Fruit fly (Drosophila melanogaster) whole organism, prepupa: ENCODE results near the gene spirit.

Source experiments
- Blimp-1 ChIP-seq: fragments of 200-800 bp; sonication (Bioruptor generic); optimal IDR thresholded peaks from 3 replicates; lab custom pipeline; 2017; ENCODE audit warnings: missing biosample characterization, missing genetic modification characterization, mild to moderate bottlenecking, moderate library complexity, missing genetic modification reagents
- CG11294 ChIP-seq: fragments of 200-800 bp; sonication (Bioruptor generic); IDR thresholded peaks from 2 replicates; pipeline ENCODE4 v1.3.6; 2022; ENCODE audit warnings: missing biosample characterization, missing genetic modification characterization
- CG11762 ChIP-seq: fragments of 200-800 bp; sonication (Bioruptor generic); optimal IDR thresholded peaks from 3 replicates; lab custom pipeline; 2016; ENCODE audit warnings: missing biosample characterization, missing genetic modification characterization; ENCODE audit not compliant: insufficient read depth
- CG11902 ChIP-seq: fragments of 200-800 bp; sonication (Bioruptor generic); optimal IDR thresholded peaks from 3 replicates; lab custom pipeline; 2016; ENCODE audit warnings: missing biosample characterization, missing genetic modification characterization
- CG15336 ChIP-seq: fragments of 200-800 bp; sonication (Bioruptor generic); IDR thresholded peaks from 2 replicates; pipeline ENCODE4 v1.3.6; 2022; ENCODE audit warnings: missing biosample characterization, missing genetic modification characterization
- CG1621 ChIP-seq: fragments of 200-800 bp; sonication (Bioruptor generic); optimal IDR thresholded peaks from 3 replicates; lab custom pipeline; 2018; ENCODE audit warnings: missing biosample characterization, mild to moderate bottlenecking, missing genetic modification characterization
- CG32006 ChIP-seq: fragments of 200-800 bp; sonication (Bioruptor generic); optimal IDR thresholded peaks from 3 replicates; lab custom pipeline; 2017; ENCODE audit warnings: missing biosample characterization, mild to moderate bottlenecking, missing genetic modification characterization
- CG3919 ChIP-seq: fragments of 200-800 bp; sonication (Bioruptor generic); optimal IDR thresholded peaks from 3 replicates; lab custom pipeline; 2016; ENCODE audit warnings: missing biosample characterization, missing genetic modification characterization
- CG4318 ChIP-seq: fragments of 200-800 bp; sonication (Bioruptor generic); optimal IDR thresholded peaks from 3 replicates; lab custom pipeline; 2017; ENCODE audit warnings: missing biosample characterization, mild to moderate bottlenecking, missing genetic modification characterization
- CG6276 ChIP-seq: fragments of 200-800 bp; sonication (Bioruptor generic); optimal IDR thresholded peaks from 2 replicates; lab custom pipeline; 2017; ENCODE audit warnings: missing biosample characterization, mild to moderate bottlenecking, missing genetic modification characterization
- CG6792 ChIP-seq: fragments of 200-800 bp; sonication (Bioruptor generic); optimal IDR thresholded peaks from 3 replicates; lab custom pipeline; 2016; ENCODE audit warnings: missing biosample characterization, missing genetic modification characterization
- CG6808 ChIP-seq: fragments of 200-800 bp; sonication (Bioruptor generic); optimal IDR thresholded peaks from 3 replicates; lab custom pipeline; 2017; ENCODE audit warnings: missing biosample characterization, missing genetic modification characterization, mild to moderate bottlenecking, moderate library complexity, missing genetic modification reagents
- CG7368 ChIP-seq: fragments of 200-800 bp; sonication (Bioruptor generic); optimal IDR thresholded peaks from 3 replicates; lab custom pipeline; 2016; ENCODE audit warnings: missing biosample characterization, missing genetic modification characterization
- CG8119 ChIP-seq: fragments of 200-800 bp; sonication (Bioruptor generic); IDR thresholded peaks from 3 replicates; pipeline ENCODE4 v1.3.6; 2022; ENCODE audit warnings: missing biosample characterization, missing genetic modification characterization
- Eip75B ChIP-seq: fragments of 200-800 bp; sonication (Bioruptor generic); optimal IDR thresholded peaks from 3 replicates; lab custom pipeline; 2016; ENCODE audit warnings: missing biosample characterization, missing genetic modification characterization
- Eip78C ChIP-seq: fragments of 200-800 bp; sonication (Bioruptor generic); peaks from one replicate; lab custom pipeline; 2016; ENCODE audit warnings: missing biosample characterization, missing genetic modification characterization
- Ets21C ChIP-seq: fragments of 200-800 bp; sonication (Bioruptor generic); optimal IDR thresholded peaks from 3 replicates; lab custom pipeline; 2016; ENCODE audit warnings: missing biosample characterization, missing genetic modification characterization
- Hr39 ChIP-seq: fragments of 200-800 bp; sonication (Bioruptor generic); optimal IDR thresholded peaks from 2 replicates; lab custom pipeline; 2016; ENCODE audit warnings: missing biosample characterization, missing genetic modification characterization
- Hr4 ChIP-seq: fragments of 200-800 bp; sonication (Bioruptor generic); optimal IDR thresholded peaks from 3 replicates; lab custom pipeline; 2016; ENCODE audit warnings: missing biosample characterization, missing genetic modification characterization
- Met ChIP-seq: fragments of 200-800 bp; sonication (Bioruptor generic); optimal IDR thresholded peaks from 3 replicates; lab custom pipeline; 2016; ENCODE audit warnings: missing biosample characterization, missing genetic modification characterization
- OdsH ChIP-seq: fragments of 200-800 bp; sonication (Bioruptor generic); optimal IDR thresholded peaks from 3 replicates; lab custom pipeline; 2016; ENCODE audit warnings: missing biosample characterization, missing genetic modification characterization
- Smox ChIP-seq: fragments of 200-800 bp; sonication (Bioruptor generic); optimal IDR thresholded peaks from 3 replicates; lab custom pipeline; 2016; ENCODE audit warnings: missing biosample characterization, missing genetic modification characterization
- Sox102F ChIP-seq: fragments of 200-800 bp; sonication (Bioruptor generic); optimal IDR thresholded peaks from 2 replicates; lab custom pipeline; 2016; ENCODE audit warnings: missing biosample characterization, mild to moderate bottlenecking, missing genetic modification characterization
- Sox15 ChIP-seq: fragments of 200-800 bp; sonication (Bioruptor generic); optimal IDR thresholded peaks from 3 replicates; lab custom pipeline; 2016; ENCODE audit warnings: missing biosample characterization, missing genetic modification characterization
- achi ChIP-seq: fragments of 200-800 bp; sonication (Bioruptor generic); optimal IDR thresholded peaks from 3 replicates; lab custom pipeline; 2016; ENCODE audit warnings: missing biosample characterization, missing genetic modification characterization
- cyc ChIP-seq: fragments of 200-800 bp; sonication (Bioruptor generic); optimal IDR thresholded peaks from 3 replicates; lab custom pipeline; 2016; ENCODE audit warnings: missing biosample characterization, missing genetic modification characterization
- dac ChIP-seq: fragments of 200-800 bp; sonication (Bioruptor generic); optimal IDR thresholded peaks from 2 replicates; lab custom pipeline; 2017; ENCODE audit warnings: missing biosample characterization, mild to moderate bottlenecking, missing genetic modification characterization
- eg ChIP-seq: fragments of 200-800 bp; sonication (Bioruptor generic); IDR thresholded peaks from 3 replicates; pipeline ENCODE4 v1.3.6; 2022; ENCODE audit warnings: missing biosample characterization, missing genetic modification characterization
- fd59A ChIP-seq: fragments of 200-800 bp; sonication (Bioruptor generic); optimal IDR thresholded peaks from 2 replicates; lab custom pipeline; 2017; ENCODE audit warnings: missing biosample characterization, mild to moderate bottlenecking, missing genetic modification characterization, missing genetic modification reagents
- fd85E ChIP-seq: fragments of 200-800 bp; sonication (Bioruptor generic); optimal IDR thresholded peaks from 3 replicates; lab custom pipeline; 2016; ENCODE audit warnings: missing biosample characterization, missing genetic modification characterization
- fkh ChIP-seq: fragments of 200-800 bp; sonication (Bioruptor generic); optimal IDR thresholded peaks from 3 replicates; lab custom pipeline; 2017; ENCODE audit warnings: missing biosample characterization, mild to moderate bottlenecking, missing genetic modification characterization, moderate library complexity
- lz ChIP-seq: fragments of 200-800 bp; sonication (Bioruptor generic); optimal IDR thresholded peaks from 3 replicates; lab custom pipeline; 2016; ENCODE audit warnings: missing biosample characterization, missing genetic modification characterization
- pdm3 ChIP-seq: fragments of 200-800 bp; sonication (Bioruptor generic); optimal IDR thresholded peaks from 3 replicates; lab custom pipeline; 2016; ENCODE audit warnings: missing biosample characterization, missing genetic modification characterization
- salr ChIP-seq, 2 experiments: fragments of 200-800 bp; sonication (Bioruptor generic); optimal IDR thresholded peaks; 3 replicates each; lab custom pipeline; 2016 to 2018; ENCODE audit warnings: missing biosample characterization in 2 of 2, missing genetic modification characterization in 2 of 2, mild to moderate bottlenecking in 1 of 2
- ss ChIP-seq, 2 experiments: fragments of 200-800 bp; sonication (Bioruptor generic); optimal IDR thresholded peaks; 2 replicates in 1 of 2; 3 replicates in 1 of 2; lab custom pipeline; 2017 to 2018; ENCODE audit warnings: mild to moderate bottlenecking in 2 of 2, missing biosample characterization in 2 of 2, missing genetic modification characterization in 2 of 2, moderate library complexity in 1 of 2
- svp ChIP-seq: fragments of 200-800 bp; sonication (Bioruptor generic); peaks from one replicate; lab custom pipeline; 2016; ENCODE audit warnings: missing biosample characterization, missing genetic modification characterization
- vri ChIP-seq: fragments of 200-800 bp; sonication (Bioruptor generic); optimal IDR thresholded peaks from 3 replicates; lab custom pipeline; 2016; ENCODE audit warnings: missing biosample characterization, mild to moderate bottlenecking, missing genetic modification characterization

Gene spirit

dm6 chrX:8538182-8538581 is 35.2 kb downstream of the spirit start (continued):
- TF ChIP-seq CG6808 (GFP tag; lab: Kevin White, UChicago) (no peak), CG6792 (no peak), CG1621 (no peak), Sox102F (GFP tag; lab: Kevin White, UChicago) (no peak), fd85E (GFP tag; lab: Kevin White, UChicago) (no peak), CG4318 (GFP tag; lab: Kevin White, UChicago) (no peak), Eip75B (GFP tag; lab: Kevin White, UChicago) (peak; percentile 2), lz (peak; percentile 20), CG7368 (GFP tag; lab: Kevin White, UChicago) (no peak), OdsH (no peak), Blimp-1 (GFP tag; lab: Kevin White, UChicago) (no peak), achi (GFP tag; lab: Kevin White, UChicago) (no peak)

DNA sequence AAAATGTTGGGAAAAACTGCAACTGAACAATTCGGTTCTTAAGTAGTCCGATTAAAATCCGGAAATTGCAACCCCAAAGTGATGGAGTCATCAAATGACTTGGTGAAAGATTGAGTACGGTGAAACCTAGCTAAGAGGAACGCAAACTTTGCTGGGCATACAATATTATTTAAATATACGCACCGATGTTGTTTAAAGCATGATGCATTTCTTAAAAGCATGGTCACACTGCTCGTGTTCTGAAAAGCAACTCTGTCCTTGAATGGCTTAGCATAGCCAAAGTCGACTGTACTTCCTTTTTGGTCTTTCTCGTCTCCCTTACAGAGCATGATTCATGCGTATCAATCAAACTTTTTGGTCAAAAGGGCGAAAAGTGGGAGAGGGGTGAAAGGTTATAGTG is 36.7 kb downstream of the spirit start:
- TF ChIP-seq svp (GFP tag; lab: Kevin White, UChicago) (peak; percentile 53), CG3919 (GFP tag; lab: Kevin White, UChicago) (no peak), Met (peak; percentile 0), cyc (GFP tag; lab: Kevin White, UChicago) (no peak), Sox15 (GFP tag; lab: Kevin White, UChicago) (no peak), CG7368 (GFP tag; lab: Kevin White, UChicago) (no peak), Hr39 (GFP tag; lab: Kevin White, UChicago) (peak; percentile 6), ss (GFP tag; optimal IDR thresholded peaks at IDR 0.05; lab: Kevin White, UChicago) (no peak), pdm3 (GFP tag; lab: Kevin White, UChicago) (no peak), CG11762 (GFP tag; lab: Kevin White, UChicago) (no peak)

DNA sequence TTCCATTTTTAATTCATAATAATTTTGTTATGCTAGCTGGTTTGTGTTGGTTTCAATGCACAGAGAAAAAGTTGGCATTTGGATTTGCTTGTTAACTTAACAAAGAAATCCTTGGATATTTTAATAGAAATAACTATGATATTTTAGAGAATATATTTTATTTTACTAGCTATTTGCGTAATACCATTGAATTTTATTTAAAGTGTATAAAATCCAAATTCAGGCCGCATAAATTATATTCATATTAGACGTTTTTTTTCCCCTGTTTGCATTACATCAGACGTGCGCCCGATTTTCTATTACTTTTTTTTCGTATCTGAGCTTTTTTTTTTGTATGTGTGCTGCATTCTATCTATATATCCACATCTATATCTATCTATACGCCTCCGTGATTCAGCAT is 38.7 kb downstream of the spirit start:
- no peak for TF ChIP-seq Sox102F (GFP tag; lab: Kevin White, UChicago)
- peak; percentile 19 for TF ChIP-seq CG32006 (GFP tag; lab: Kevin White, UChicago)
- TF ChIP-seq CG11902 (GFP tag; lab: Kevin White, UChicago) = no peak
- peak; percentile 67 for TF ChIP-seq CG15336 (GFP tag; lab: Robert Waterston, UW)
- TF ChIP-seq Hr4 (GFP tag; lab: Kevin White, UChicago) = peak; percentile 27
- peak; percentile 72 for TF ChIP-seq eg (GFP tag; lab: Robert Waterston, UW)
- peak; percentile 27; the same call in 1 of the 2 replicates for TF ChIP-seq CG11294 (GFP tag; lab: Robert Waterston, UW)
- no peak for TF ChIP-seq lz
- TF ChIP-seq CG8119 (GFP tag; lab: Robert Waterston, UW) = peak; percentile 54; the same call in 2 of the 3 replicates
- TF ChIP-seq CG6276 (GFP tag; lab: Kevin White, UChicago) = peak; percentile 35

dm6 chrX:8534321-8534661 is 39.1 kb downstream of the spirit start:
- TF ChIP-seq fd59A (GFP tag; lab: Kevin White, UChicago) = no peak
- TF ChIP-seq Smox (GFP tag; lab: Kevin White, UChicago) = no peak
- TF ChIP-seq fkh (GFP tag; lab: Kevin White, UChicago) = no peak
- no peak for TF ChIP-seq pdm3 (GFP tag; lab: Kevin White, UChicago)
- no peak for TF ChIP-seq Ets21C (GFP tag; lab: Kevin White, UChicago)
- no peak for TF ChIP-seq salr (GFP tag; optimal IDR thresholded peaks at IDR 0.05; lab: Kevin White, UChicago)
- no peak for TF ChIP-seq CG8119 (GFP tag; lab: Robert Waterston, UW)
- no peak for TF ChIP-seq Sox15 (GFP tag; lab: Kevin White, UChicago)
- TF ChIP-seq Eip78C (GFP tag; lab: Kevin White, UChicago) = no peak
- TF ChIP-seq CG6792 = no peak
- TF ChIP-seq vri (GFP tag; lab: Kevin White, UChicago) = no peak
- no peak for TF ChIP-seq dac (GFP tag; lab: Kevin White, UChicago)
